Fruit fly (Drosophila melanogaster) whole organism, embryonic: ENCODE measurements around the gene fred.

Source experiments
- B-H2 ChIP-seq: fragments of 200-800 bp; sonication (Bioruptor generic); optimal IDR thresholded peaks from 2 replicates; lab custom pipeline; 2018; ENCODE audit warnings: missing biosample characterization, mild to moderate bottlenecking, missing genetic modification characterization
- Bteb2 ChIP-seq: fragments of 200-800 bp; sonication (Bioruptor generic); optimal IDR thresholded peaks from 2 replicates; lab custom pipeline; 2016; ENCODE audit warnings: missing biosample characterization, missing genetic modification characterization
- CG11085 ChIP-seq: fragments of 200-800 bp; sonication (Bioruptor generic); IDR thresholded peaks from 2 replicates; pipeline ENCODE4 v1.3.6; 2022; ENCODE audit warnings: missing biosample characterization, missing genetic modification characterization
- CG14441 ChIP-seq: fragments of 200-800 bp; sonication (Bioruptor generic); IDR thresholded peaks from 2 replicates; pipeline ENCODE4 v1.3.6; 2022; ENCODE audit warnings: missing biosample characterization, missing genetic modification characterization
- CG14710 ChIP-seq: fragments of 200-800 bp; sonication (Bioruptor generic); optimal IDR thresholded peaks from 3 replicates; lab custom pipeline; 2019; ENCODE audit warnings: missing biosample characterization, mild to moderate bottlenecking, missing genetic modification characterization, moderate library complexity
- CG1602 ChIP-seq: fragments of 200-800 bp; sonication (Bioruptor generic); optimal IDR thresholded peaks from 3 replicates; lab custom pipeline; 2016; ENCODE audit warnings: missing biosample characterization, missing genetic modification characterization
- CG17612 ChIP-seq: fragments of 200-800 bp; sonication (Bioruptor generic); IDR thresholded peaks from 2 replicates; pipeline ENCODE4 v1.3.6; 2022; ENCODE audit warnings: missing biosample characterization, missing genetic modification characterization
- CG17912 ChIP-seq: fragments of 200-800 bp; sonication (Bioruptor generic); optimal IDR thresholded peaks from 2 replicates; lab custom pipeline; 2018; ENCODE audit warnings: missing biosample characterization, mild to moderate bottlenecking, missing genetic modification characterization
- CG31224 ChIP-seq: fragments of 200-800 bp; sonication (Bioruptor generic); IDR thresholded peaks from 2 replicates; pipeline ENCODE4 v1.3.6; 2022; ENCODE audit warnings: missing biosample characterization, missing genetic modification characterization
- CG34224 ChIP-seq: fragments of 200-800 bp; sonication (Bioruptor generic); IDR thresholded peaks from 3 replicates; pipeline ENCODE4 v1.3.6; 2022; ENCODE audit warnings: missing biosample characterization, missing genetic modification characterization; ENCODE audit not compliant: partially characterized antibody
- CG42726 ChIP-seq: fragments of 200-800 bp; sonication (Bioruptor generic); IDR thresholded peaks from 2 replicates; pipeline ENCODE4 v1.3.6; 2022; ENCODE audit warnings: missing biosample characterization, missing genetic modification characterization; ENCODE audit not compliant: partially characterized antibody
- CG4424 ChIP-seq: fragments of 200-800 bp; sonication (Bioruptor generic); optimal IDR thresholded peaks from 3 replicates; lab custom pipeline; 2016; ENCODE audit warnings: missing biosample characterization, missing genetic modification characterization
- CG6272 ChIP-seq: fragments of 200-800 bp; sonication (Bioruptor generic); IDR thresholded peaks from 2 replicates; pipeline ENCODE4 v1.3.6; 2022; ENCODE audit warnings: missing biosample characterization, missing genetic modification characterization
- CG7786 ChIP-seq: fragments of 200-800 bp; sonication (Bioruptor generic); optimal IDR thresholded peaks from 2 replicates; lab custom pipeline; 2016; ENCODE audit warnings: missing biosample characterization, missing genetic modification characterization
- CG7963 ChIP-seq: fragments of 200-800 bp; sonication (Bioruptor generic); IDR thresholded peaks from 3 replicates; pipeline ENCODE4 v1.3.6; 2022; ENCODE audit warnings: missing biosample characterization, missing genetic modification characterization; ENCODE audit not compliant: partially characterized antibody
- CG8944 ChIP-seq: fragments of 200-800 bp; sonication (Bioruptor generic); optimal IDR thresholded peaks from 3 replicates; lab custom pipeline; 2016; ENCODE audit warnings: missing biosample characterization, missing genetic modification characterization
- CG9727 ChIP-seq: fragments of 200-800 bp; sonication (Bioruptor generic); optimal IDR thresholded peaks from 3 replicates; lab custom pipeline; 2017; ENCODE audit warnings: missing biosample characterization, mild to moderate bottlenecking, missing genetic modification characterization
- Doc3 ChIP-seq: fragments of 200-800 bp; sonication (Bioruptor generic); IDR thresholded peaks from 3 replicates; pipeline ENCODE4 v1.3.6; 2022; ENCODE audit warnings: missing biosample characterization, missing genetic modification characterization; ENCODE audit not compliant: partially characterized antibody
- HHEX ChIP-seq: fragments of 200-800 bp; sonication (Bioruptor generic); optimal IDR thresholded peaks from 3 replicates; lab custom pipeline; 2017; ENCODE audit warnings: missing biosample characterization, mild to moderate bottlenecking, missing genetic modification characterization, missing genetic modification reagents
- Kr ChIP-seq: fragments of 200-800 bp; sonication (Bioruptor generic); optimal IDR thresholded peaks from 2 replicates; lab custom pipeline; 2017; ENCODE audit warnings: missing biosample characterization, mild to moderate bottlenecking, missing genetic modification characterization
- Oaz ChIP-seq: fragments of 200-800 bp; sonication (Bioruptor generic); IDR thresholded peaks from 2 replicates; pipeline ENCODE4 v1.3.6; 2022; ENCODE audit warnings: missing biosample characterization, missing genetic modification characterization
- Pdp1 ChIP-seq, 2 experiments: fragments of 200-800 bp; sonication (Bioruptor generic); optimal IDR thresholded peaks; 3 replicates each; lab custom pipeline; 2016; ENCODE audit warnings: missing biosample characterization in 2 of 2, missing genetic modification characterization in 2 of 2, mild to moderate bottlenecking in 1 of 2, moderate library complexity in 1 of 2
- Trl ChIP-seq, 3 experiments: fragments of >200 bp in 2 of 3; fragments of 200-800 bp in 1 of 3; sonication (Bioruptor generic) in 1 of 3; optimal IDR thresholded peaks; 2 replicates in 1 of 3; 3 replicates in 2 of 3; lab custom pipeline; 2016 to 2017; ENCODE audit warnings: missing biosample characterization in 1 of 3, missing genetic modification characterization in 1 of 3
- Xbp1 ChIP-seq: fragments of 200-800 bp; sonication (Bioruptor generic); optimal IDR thresholded peaks from 3 replicates; lab custom pipeline; 2016; ENCODE audit warnings: missing biosample characterization, mild to moderate bottlenecking, missing genetic modification characterization
- ac ChIP-seq: fragments of 200-800 bp; sonication (Bioruptor generic); optimal IDR thresholded peaks from 3 replicates; lab custom pipeline; 2017; ENCODE audit warnings: missing biosample characterization, mild to moderate bottlenecking, missing genetic modification characterization
- ato ChIP-seq: fragments of 200-800 bp; sonication (Bioruptor generic); IDR thresholded peaks from 2 replicates; pipeline ENCODE4 v1.3.6; 2022; ENCODE audit warnings: missing biosample characterization, missing genetic modification characterization; ENCODE audit not compliant: partially characterized antibody
- bab2 ChIP-seq: fragments of 200-800 bp; sonication (Bioruptor generic); optimal IDR thresholded peaks from 2 replicates; lab custom pipeline; 2016; ENCODE audit warnings: missing biosample characterization, missing genetic modification characterization
- bbx ChIP-seq: fragments of 200-800 bp; sonication (Bioruptor generic); IDR thresholded peaks from 2 replicates; pipeline ENCODE4 v1.3.6; 2022; ENCODE audit warnings: missing biosample characterization, missing genetic modification characterization; ENCODE audit not compliant: partially characterized antibody
- ci ChIP-seq: fragments of 200-800 bp; sonication (Bioruptor generic); IDR thresholded peaks from 3 replicates; pipeline ENCODE4 v1.3.6; 2022; ENCODE audit warnings: missing biosample characterization, missing genetic modification characterization
- crp ChIP-seq, 2 experiments: fragments of 200-800 bp; sonication (Bioruptor generic); optimal IDR thresholded peaks; 2 replicates in 1 of 2; 3 replicates in 1 of 2; lab custom pipeline; 2017; ENCODE audit warnings: missing biosample characterization in 2 of 2, missing genetic modification characterization in 2 of 2, mild to moderate bottlenecking in 1 of 2, moderate library complexity in 1 of 2
- dm ChIP-seq: fragments of 200-800 bp; sonication (Bioruptor generic); optimal IDR thresholded peaks from 3 replicates; lab custom pipeline; 2016; ENCODE audit warnings: missing biosample characterization, missing genetic modification characterization
- dpn ChIP-seq, 2 experiments: fragments of 200-800 bp; sonication (Bioruptor generic); optimal IDR thresholded peaks; 3 replicates each; lab custom pipeline; 2016; ENCODE audit warnings: missing biosample characterization in 2 of 2, missing genetic modification characterization in 2 of 2
- dysf ChIP-seq: fragments of 200-800 bp; sonication (Bioruptor generic); IDR thresholded peaks from 3 replicates; pipeline ENCODE4 v1.3.6; 2022; ENCODE audit warnings: missing biosample characterization, missing genetic modification characterization
- ems ChIP-seq: fragments of 200-800 bp; sonication (Bioruptor generic); optimal IDR thresholded peaks from 3 replicates; lab custom pipeline; 2016; ENCODE audit warnings: missing biosample characterization, missing genetic modification characterization
- en ChIP-seq: fragments of 200-800 bp; sonication (Bioruptor generic); optimal IDR thresholded peaks from 2 replicates; lab custom pipeline; 2016; ENCODE audit warnings: missing biosample characterization, missing genetic modification characterization
- ftz-f1 ChIP-seq: fragments of 200-800 bp; sonication (Bioruptor generic); optimal IDR thresholded peaks from 2 replicates; lab custom pipeline; 2016; ENCODE audit warnings: missing biosample characterization, missing genetic modification characterization
- gfzf ChIP-seq: fragments of 200-800 bp; sonication (Bioruptor generic); optimal IDR thresholded peaks from 2 replicates; lab custom pipeline; 2016; ENCODE audit warnings: missing biosample characterization, mild to moderate bottlenecking, missing genetic modification characterization, moderate library complexity
- grau ChIP-seq: fragments of 200-800 bp; optimal IDR thresholded peaks from 3 replicates; lab custom pipeline; 2019; ENCODE audit warnings: missing biosample characterization, mild to moderate bottlenecking, missing genetic modification characterization, moderate library complexity
- ham ChIP-seq: fragments of 200-800 bp; sonication (Bioruptor generic); IDR thresholded peaks from 2 replicates; pipeline ENCODE4 v1.3.6; 2022; ENCODE audit warnings: missing biosample characterization, missing genetic modification characterization
- her ChIP-seq: fragments of 200-800 bp; sonication (Bioruptor generic); optimal IDR thresholded peaks from 2 replicates; lab custom pipeline; 2016; ENCODE audit warnings: missing biosample characterization, missing genetic modification characterization
- hth ChIP-seq: fragments of >200 bp; optimal IDR thresholded peaks from 2 replicates; lab custom pipeline; 2017; ENCODE audit warnings: inconsistent platforms
- maf-S ChIP-seq: fragments of 200-800 bp; sonication (Bioruptor generic); optimal IDR thresholded peaks from 2 replicates; lab custom pipeline; 2016; ENCODE audit warnings: missing biosample characterization, missing genetic modification characterization
- pzg ChIP-seq: fragments of 200-800 bp; sonication (Bioruptor generic); optimal IDR thresholded peaks from 3 replicates; lab custom pipeline; 2018; ENCODE audit warnings: missing biosample characterization, mild to moderate bottlenecking, missing genetic modification characterization, moderate library complexity
- scrt ChIP-seq: fragments of 200-800 bp; sonication (Bioruptor generic); optimal IDR thresholded peaks from 2 replicates; lab custom pipeline; 2018; ENCODE audit warnings: missing biosample characterization, mild to moderate bottlenecking, missing genetic modification characterization, moderate library complexity
- seq ChIP-seq: fragments of 200-800 bp; sonication (Bioruptor generic); IDR thresholded peaks from 2 replicates; pipeline ENCODE4 v1.3.6; 2022; ENCODE audit warnings: missing biosample characterization, missing genetic modification characterization
- sna ChIP-seq: fragments of 200-800 bp; sonication (Bioruptor generic); IDR thresholded peaks from 2 replicates; pipeline ENCODE4 v1.3.6; 2022; ENCODE audit warnings: missing biosample characterization, missing genetic modification characterization; ENCODE audit not compliant: partially characterized antibody
- tin ChIP-seq: fragments of 200-800 bp; sonication (Bioruptor generic); optimal IDR thresholded peaks from 3 replicates; lab custom pipeline; 2016; ENCODE audit warnings: missing biosample characterization, missing genetic modification characterization
- z ChIP-seq: fragments of 200-800 bp; sonication (Bioruptor generic); IDR thresholded peaks from 3 replicates; pipeline ENCODE4 v1.3.6; 2022; ENCODE audit warnings: missing biosample characterization, missing genetic modification characterization
- zen2 ChIP-seq: fragments of 200-800 bp; sonication (Bioruptor generic); IDR thresholded peaks from 3 replicates; pipeline ENCODE4 v1.3.6; 2022; ENCODE audit warnings: missing biosample characterization, missing genetic modification characterization; ENCODE audit not compliant: partially characterized antibody
- zfh1 ChIP-seq: fragments of 200-800 bp; sonication (Bioruptor generic); IDR thresholded peaks from 3 replicates; pipeline ENCODE4 v1.3.6; 2022; ENCODE audit warnings: missing biosample characterization, missing genetic modification characterization

fred gene

dm6 chr2L:3872283-3872682 is 119.2 kb downstream of the fred start, which contains the start of gene CG31957 (continued):
- TF ChIP-seq ato (GFP tag; lab: Robert Waterston, UW) (peak; percentile 92), pzg (GFP tag; lab: Kevin White, UChicago) (peak; percentile 79), CG17912 (GFP tag; lab: Kevin White, UChicago) (peak; percentile 38), CG14441 (GFP tag; lab: Robert Waterston, UW) (peak; percentile 34; the same call in 1 of the 2 replicates), CG9727 (GFP tag; lab: Kevin White, UChicago) (peak; percentile 14), Trl (optimal IDR thresholded peaks at IDR 0.05; lab: Kevin White, UChicago) (no peak), Trl (GFP tag; optimal IDR thresholded peaks at IDR 0.05; lab: Kevin White, UChicago) (peak; percentile 58), ham (GFP tag; lab: Robert Waterston, UW) (no peak), CG1602 (peak; percentile 53), B-H2 (peak; percentile 23), CG8944 (GFP tag; lab: Kevin White, UChicago) (peak; percentile 62), tin (GFP tag; lab: Kevin White, UChicago) (peak; percentile 48), ftz-f1 (GFP tag; lab: Kevin White, UChicago) (no peak), sna (GFP tag; lab: Robert Waterston, UW) (peak; percentile 85), maf-S (GFP tag; lab: Kevin White, UChicago) (peak; percentile 71), CG31224 (no peak), zen2 (GFP tag; lab: Robert Waterston, UW) (peak; percentile 82), Kr (GFP tag; lab: Kevin White, UChicago) (no peak), scrt (GFP tag; lab: Kevin White, UChicago) (no peak), seq (GFP tag; lab: Robert Waterston, UW) (peak; percentile 29; the same call in 1 of the 2 replicates), zfh1 (GFP tag; lab: Robert Waterston, UW) (peak; percentile 63; the same call in 1 of the 3 replicates), Bteb2 (GFP tag; lab: Kevin White, UChicago) (peak; percentile 38), CG14710 (tag; lab: Kevin White, UChicago) (peak; percentile 31), en (GFP tag; lab: Kevin White, UChicago) (peak; percentile 22), bab2 (GFP tag; lab: Kevin White, UChicago) (peak; percentile 39), bbx (GFP tag; lab: Robert Waterston, UW) (peak; percentile 88), crp (GFP tag; optimal IDR thresholded peaks at IDR 0.05; lab: Kevin White, UChicago) (peak; percentile 74 to 97), grau (peak; percentile 23), CG34224 (GFP tag; lab: Robert Waterston, UW) (peak; percentile 95), CG42726 (peak; percentile 90), dysf (peak; percentile 51; the same call in 1 of the 3 replicates), dm (GFP tag; lab: Kevin White, UChicago) (peak; percentile 23), CG11085 (GFP tag; lab: Robert Waterston, UW) (peak; percentile 49), dpn (GFP tag; optimal IDR thresholded peaks at IDR 0.05; lab: Kevin White, UChicago) (peak; percentile 49 to 69), CG7963 (GFP tag; lab: Robert Waterston, UW) (peak; percentile 77), HHEX (GFP tag; lab: Kevin White, UChicago) (no peak), hth (lab: Kevin White, UChicago) (no peak), ci (GFP tag; lab: Robert Waterston, UW) (peak; percentile 71), CG7786 (peak; percentile 80), Doc3 (GFP tag; lab: Robert Waterston, UW) (peak; percentile 81; the same call in 2 of the 3 replicates), z (GFP tag; lab: Robert Waterston, UW) (no peak), CG4424 (GFP tag; lab: Kevin White, UChicago) (peak; percentile 28), ems (peak; percentile 36), CG6272 (GFP tag; lab: Robert Waterston, UW) (peak; percentile 64), Xbp1 (GFP tag; lab: Kevin White, UChicago) (peak; percentile 62), Pdp1 (GFP tag; optimal IDR thresholded peaks at IDR 0.05; lab: Kevin White, UChicago) (peak in 1 of 2 experiments; percentile 36), gfzf (GFP tag; lab: Kevin White, UChicago) (peak; percentile 13), Oaz (0 out of 2 replicates have a peak, but pooled peaks have one; percentile 28), CG17612 (GFP tag; lab: Robert Waterston, UW) (0 out of 2 replicates have a peak, but pooled peaks have one; percentile 13), ac (GFP tag; lab: Kevin White, UChicago) (no peak), her (GFP tag; lab: Kevin White, UChicago) (peak; percentile 83)
